Worm (Caenorhabditis elegans) whole organism, late embryonic: ENCODE results near the gene F46B3.9.

ENCODE experiments used
- ama-1 ChIP-seq: fragments of 150-350 bp; optimal IDR thresholded peaks from 2 replicates; lab custom pipeline; 2014
- ceh-2 ChIP-seq: sonication (generic microtip); optimal IDR thresholded peaks from 2 replicates; lab custom pipeline; 2016; ENCODE audit warnings: missing genotype, missing genetic modification characterization, missing compliant biosample characterization
- ceh-45 ChIP-seq: fragments of 200-800 bp; sonication (Bioruptor generic); IDR thresholded peaks from 2 replicates; pipeline ENCODE4 v1.3.6; 2022; ENCODE audit warnings: missing genetic modification reagents, missing genetic modification characterization, missing compliant biosample characterization
- ceh-48 ChIP-seq: sonication (generic microtip); optimal IDR thresholded peaks from 2 replicates; lab custom pipeline; 2016; ENCODE audit warnings: missing genetic modification characterization, inconsistent platforms, missing compliant biosample characterization
- dve-1 ChIP-seq: sonication (generic microtip); optimal IDR thresholded peaks from 2 replicates; lab custom pipeline; 2017; ENCODE audit warnings: antibody characterized with exemption, mild to moderate bottlenecking, missing genetic modification characterization, missing compliant biosample characterization
- ets-4 ChIP-seq: sonication (generic microtip); optimal IDR thresholded peaks from 2 replicates; lab custom pipeline; 2016; ENCODE audit warnings: missing genetic modification characterization, missing compliant biosample characterization
- pag-3 ChIP-seq: sonication (generic microtip); optimal IDR thresholded peaks from 2 replicates; lab custom pipeline; 2016; ENCODE audit warnings: missing compliant biosample characterization, missing genetic modification characterization, borderline replicate concordance
- pha-4 ChIP-seq: fragments of 150-350 bp; optimal IDR thresholded peaks from 2 replicates; lab custom pipeline; 2018; ENCODE audit warnings: missing biosample characterization, missing genetic modification reagents, missing genetic modification characterization
- sox-4 ChIP-seq: sonication (generic microtip); optimal IDR thresholded peaks from 2 replicates; lab custom pipeline; 2017; ENCODE audit warnings: mild to moderate bottlenecking, missing genetic modification characterization, inconsistent platforms, missing compliant biosample characterization
- unc-3 ChIP-seq, 2 experiments: fragments of 200-800 bp in 1 of 2; sonication (Bioruptor generic) in 1 of 2; sonication (generic microtip) in 1 of 2; conservative IDR thresholded peaks in 1 of 2; optimal IDR thresholded peaks in 1 of 2; 2 replicates each; pipeline versions ENCODE4 v1.3.6 to Lab custom; 2016 to 2022; ENCODE audit warnings: missing compliant biosample characterization in 2 of 2, missing genetic modification characterization in 2 of 2, missing genetic modification reagents in 1 of 2
- unc-55 ChIP-seq: sonication (generic microtip); optimal IDR thresholded peaks from 2 replicates; lab custom pipeline; 2017; ENCODE audit warnings: missing biosample characterization, missing genetic modification reagents, missing genetic modification characterization

ce11 chrV:20648868-20649267, 22.9 kb upstream of the F46B3.9 start:
- TF ChIP-seq sox-4 (no peak), ama-1 (lab: Kevin White, UChicago) (no peak), ceh-45 (GFP tag; lab: Robert Waterston, UW) (no peak), pag-3 (no peak), pha-4 (tag; lab: Kevin White, UChicago) (no peak), unc-55 (GFP tag; lab: Kevin White, UChicago) (no peak), dve-1 (no peak), ceh-48 (tag; lab: Kevin White, UChicago) (no peak), unc-3 (GFP tag; conservative IDR thresholded peaks at IDR 0.05; lab: Robert Waterston, UW) (no peak), unc-3 (tag; optimal IDR thresholded peaks at IDR 0.05; lab: Kevin White, UChicago) (no peak), ceh-2 (tag; lab: Kevin White, UChicago) (no peak), ets-4 (tag; lab: Kevin White, UChicago) (no peak)
